Fruit fly (Drosophila melanogaster) whole organism, prepupa: ENCODE data around the gene Galphai.

Experiments
- Blimp-1 ChIP-seq: fragments of 200-800 bp; sonication (Bioruptor generic); optimal IDR thresholded peaks from 3 replicates; lab custom pipeline; 2017; ENCODE audit warnings: missing biosample characterization, missing genetic modification characterization, mild to moderate bottlenecking, moderate library complexity, missing genetic modification reagents
- CG10631 ChIP-seq: fragments of 200-800 bp; sonication (Bioruptor generic); optimal IDR thresholded peaks from 2 replicates; lab custom pipeline; 2016; ENCODE audit warnings: missing biosample characterization, missing genetic modification characterization
- CG10669 ChIP-seq: fragments of 200-800 bp; sonication (Bioruptor generic); optimal IDR thresholded peaks from 3 replicates; lab custom pipeline; 2018; ENCODE audit warnings: missing biosample characterization, mild to moderate bottlenecking, missing genetic modification characterization, moderate library complexity
- CG11294 ChIP-seq: fragments of 200-800 bp; sonication (Bioruptor generic); IDR thresholded peaks from 2 replicates; pipeline ENCODE4 v1.3.6; 2022; ENCODE audit warnings: missing biosample characterization, missing genetic modification characterization
- CG15336 ChIP-seq: fragments of 200-800 bp; sonication (Bioruptor generic); IDR thresholded peaks from 2 replicates; pipeline ENCODE4 v1.3.6; 2022; ENCODE audit warnings: missing biosample characterization, missing genetic modification characterization
- CG1621 ChIP-seq: fragments of 200-800 bp; sonication (Bioruptor generic); optimal IDR thresholded peaks from 3 replicates; lab custom pipeline; 2018; ENCODE audit warnings: missing biosample characterization, mild to moderate bottlenecking, missing genetic modification characterization
- CG16779 ChIP-seq: fragments of 200-800 bp; sonication (Bioruptor generic); optimal IDR thresholded peaks from 3 replicates; lab custom pipeline; 2017; ENCODE audit warnings: missing biosample characterization, mild to moderate bottlenecking, missing genetic modification characterization
- CG3032 ChIP-seq: fragments of 200-800 bp; optimal IDR thresholded peaks from 2 replicates; lab custom pipeline; 2019; ENCODE audit warnings: missing biosample characterization, mild to moderate bottlenecking, missing genetic modification characterization, moderate library complexity
- CG32006 ChIP-seq: fragments of 200-800 bp; sonication (Bioruptor generic); optimal IDR thresholded peaks from 3 replicates; lab custom pipeline; 2017; ENCODE audit warnings: missing biosample characterization, mild to moderate bottlenecking, missing genetic modification characterization
- CG3919 ChIP-seq: fragments of 200-800 bp; sonication (Bioruptor generic); optimal IDR thresholded peaks from 3 replicates; lab custom pipeline; 2016; ENCODE audit warnings: missing biosample characterization, missing genetic modification characterization
- CG4318 ChIP-seq: fragments of 200-800 bp; sonication (Bioruptor generic); optimal IDR thresholded peaks from 3 replicates; lab custom pipeline; 2017; ENCODE audit warnings: missing biosample characterization, mild to moderate bottlenecking, missing genetic modification characterization
- CG6163 ChIP-seq: fragments of 200-800 bp; sonication (Bioruptor generic); IDR thresholded peaks from 3 replicates; pipeline ENCODE4 v1.3.6; 2022; ENCODE audit warnings: missing biosample characterization, missing genetic modification characterization
- CG6276 ChIP-seq: fragments of 200-800 bp; sonication (Bioruptor generic); optimal IDR thresholded peaks from 2 replicates; lab custom pipeline; 2017; ENCODE audit warnings: missing biosample characterization, mild to moderate bottlenecking, missing genetic modification characterization
- CG6792 ChIP-seq: fragments of 200-800 bp; sonication (Bioruptor generic); optimal IDR thresholded peaks from 3 replicates; lab custom pipeline; 2016; ENCODE audit warnings: missing biosample characterization, missing genetic modification characterization
- CG6808 ChIP-seq: fragments of 200-800 bp; sonication (Bioruptor generic); optimal IDR thresholded peaks from 3 replicates; lab custom pipeline; 2017; ENCODE audit warnings: missing biosample characterization, missing genetic modification characterization, mild to moderate bottlenecking, moderate library complexity, missing genetic modification reagents
- CG6854 ChIP-seq: fragments of 200-800 bp; sonication (Bioruptor generic); optimal IDR thresholded peaks from 2 replicates; lab custom pipeline; 2017; ENCODE audit warnings: missing biosample characterization, mild to moderate bottlenecking, missing genetic modification characterization
- CG7368 ChIP-seq: fragments of 200-800 bp; sonication (Bioruptor generic); optimal IDR thresholded peaks from 3 replicates; lab custom pipeline; 2016; ENCODE audit warnings: missing biosample characterization, missing genetic modification characterization
- CG8119 ChIP-seq: fragments of 200-800 bp; sonication (Bioruptor generic); IDR thresholded peaks from 3 replicates; pipeline ENCODE4 v1.3.6; 2022; ENCODE audit warnings: missing biosample characterization, missing genetic modification characterization
- CG8319 ChIP-seq: fragments of 200-800 bp; sonication (Bioruptor generic); optimal IDR thresholded peaks from 3 replicates; lab custom pipeline; 2016; ENCODE audit warnings: missing biosample characterization, missing genetic modification characterization
- CG8632 ChIP-seq: fragments of 200-800 bp; sonication (Bioruptor generic); optimal IDR thresholded peaks from 3 replicates; lab custom pipeline; 2016; ENCODE audit warnings: missing biosample characterization, missing genetic modification characterization
- CG9139 ChIP-seq: fragments of 200-800 bp; sonication (Bioruptor generic); optimal IDR thresholded peaks from 3 replicates; lab custom pipeline; 2017; ENCODE audit warnings: missing biosample characterization, mild to moderate bottlenecking, missing genetic modification characterization
- Eip75B ChIP-seq: fragments of 200-800 bp; sonication (Bioruptor generic); optimal IDR thresholded peaks from 3 replicates; lab custom pipeline; 2016; ENCODE audit warnings: missing biosample characterization, missing genetic modification characterization
- Eip78C ChIP-seq: fragments of 200-800 bp; sonication (Bioruptor generic); peaks from one replicate; lab custom pipeline; 2016; ENCODE audit warnings: missing biosample characterization, missing genetic modification characterization
- Ets96B ChIP-seq: fragments of 200-800 bp; optimal IDR thresholded peaks from 2 replicates; lab custom pipeline; 2019; ENCODE audit warnings: missing biosample characterization, mild to moderate bottlenecking, missing genetic modification characterization, moderate library complexity
- Gug ChIP-seq: fragments of 200-800 bp; sonication (Bioruptor generic); IDR thresholded peaks from 2 replicates; pipeline ENCODE4 v1.3.6; 2022; ENCODE audit warnings: missing biosample characterization, missing genetic modification characterization
- Hr4 ChIP-seq: fragments of 200-800 bp; sonication (Bioruptor generic); optimal IDR thresholded peaks from 3 replicates; lab custom pipeline; 2016; ENCODE audit warnings: missing biosample characterization, missing genetic modification characterization
- Lpt ChIP-seq: fragments of 200-800 bp; sonication (Bioruptor generic); optimal IDR thresholded peaks from 3 replicates; lab custom pipeline; 2016; ENCODE audit warnings: missing biosample characterization, missing genetic modification characterization
- OdsH ChIP-seq: fragments of 200-800 bp; sonication (Bioruptor generic); optimal IDR thresholded peaks from 3 replicates; lab custom pipeline; 2016; ENCODE audit warnings: missing biosample characterization, missing genetic modification characterization
- Sox14 ChIP-seq: fragments of 200-800 bp; sonication (Bioruptor generic); optimal IDR thresholded peaks from 3 replicates; lab custom pipeline; 2016; ENCODE audit warnings: missing biosample characterization, missing genetic modification characterization
- Sox15 ChIP-seq: fragments of 200-800 bp; sonication (Bioruptor generic); optimal IDR thresholded peaks from 3 replicates; lab custom pipeline; 2016; ENCODE audit warnings: missing biosample characterization, missing genetic modification characterization
- achi ChIP-seq: fragments of 200-800 bp; sonication (Bioruptor generic); optimal IDR thresholded peaks from 3 replicates; lab custom pipeline; 2016; ENCODE audit warnings: missing biosample characterization, missing genetic modification characterization
- dsx ChIP-seq: fragments of 200-800 bp; optimal IDR thresholded peaks from 3 replicates; lab custom pipeline; 2019; ENCODE audit warnings: missing biosample characterization, mild to moderate bottlenecking, missing genetic modification characterization, moderate library complexity; ENCODE audit not compliant: poor library complexity, severe bottlenecking
- eg ChIP-seq: fragments of 200-800 bp; sonication (Bioruptor generic); IDR thresholded peaks from 3 replicates; pipeline ENCODE4 v1.3.6; 2022; ENCODE audit warnings: missing biosample characterization, missing genetic modification characterization
- esn ChIP-seq: fragments of 200-800 bp; sonication (Bioruptor generic); optimal IDR thresholded peaks from 2 replicates; lab custom pipeline; 2016; ENCODE audit warnings: missing biosample characterization, mild to moderate bottlenecking, missing genetic modification characterization, moderate library complexity
- fd85E ChIP-seq: fragments of 200-800 bp; sonication (Bioruptor generic); optimal IDR thresholded peaks from 3 replicates; lab custom pipeline; 2016; ENCODE audit warnings: missing biosample characterization, missing genetic modification characterization
- fkh ChIP-seq: fragments of 200-800 bp; sonication (Bioruptor generic); optimal IDR thresholded peaks from 3 replicates; lab custom pipeline; 2017; ENCODE audit warnings: missing biosample characterization, mild to moderate bottlenecking, missing genetic modification characterization, moderate library complexity
- lz ChIP-seq: fragments of 200-800 bp; sonication (Bioruptor generic); optimal IDR thresholded peaks from 3 replicates; lab custom pipeline; 2016; ENCODE audit warnings: missing biosample characterization, missing genetic modification characterization
- net ChIP-seq: fragments of 200-800 bp; sonication (Bioruptor generic); optimal IDR thresholded peaks from 3 replicates; lab custom pipeline; 2016; ENCODE audit warnings: missing biosample characterization, missing genetic modification characterization
- pdm3 ChIP-seq: fragments of 200-800 bp; sonication (Bioruptor generic); optimal IDR thresholded peaks from 3 replicates; lab custom pipeline; 2016; ENCODE audit warnings: missing biosample characterization, missing genetic modification characterization
- spab ChIP-seq: fragments of 200-800 bp; sonication (Bioruptor generic); optimal IDR thresholded peaks from 2 replicates; lab custom pipeline; 2017; ENCODE audit warnings: missing biosample characterization, mild to moderate bottlenecking, missing genetic modification characterization, missing genetic modification reagents
- ss ChIP-seq, 2 experiments: fragments of 200-800 bp; sonication (Bioruptor generic); optimal IDR thresholded peaks; 2 replicates in 1 of 2; 3 replicates in 1 of 2; lab custom pipeline; 2017 to 2018; ENCODE audit warnings: mild to moderate bottlenecking in 2 of 2, missing biosample characterization in 2 of 2, missing genetic modification characterization in 2 of 2, moderate library complexity in 1 of 2
- svp ChIP-seq: fragments of 200-800 bp; sonication (Bioruptor generic); peaks from one replicate; lab custom pipeline; 2016; ENCODE audit warnings: missing biosample characterization, missing genetic modification characterization
- vri ChIP-seq: fragments of 200-800 bp; sonication (Bioruptor generic); optimal IDR thresholded peaks from 3 replicates; lab custom pipeline; 2016; ENCODE audit warnings: missing biosample characterization, mild to moderate bottlenecking, missing genetic modification characterization

The Galphai gene

DNA sequence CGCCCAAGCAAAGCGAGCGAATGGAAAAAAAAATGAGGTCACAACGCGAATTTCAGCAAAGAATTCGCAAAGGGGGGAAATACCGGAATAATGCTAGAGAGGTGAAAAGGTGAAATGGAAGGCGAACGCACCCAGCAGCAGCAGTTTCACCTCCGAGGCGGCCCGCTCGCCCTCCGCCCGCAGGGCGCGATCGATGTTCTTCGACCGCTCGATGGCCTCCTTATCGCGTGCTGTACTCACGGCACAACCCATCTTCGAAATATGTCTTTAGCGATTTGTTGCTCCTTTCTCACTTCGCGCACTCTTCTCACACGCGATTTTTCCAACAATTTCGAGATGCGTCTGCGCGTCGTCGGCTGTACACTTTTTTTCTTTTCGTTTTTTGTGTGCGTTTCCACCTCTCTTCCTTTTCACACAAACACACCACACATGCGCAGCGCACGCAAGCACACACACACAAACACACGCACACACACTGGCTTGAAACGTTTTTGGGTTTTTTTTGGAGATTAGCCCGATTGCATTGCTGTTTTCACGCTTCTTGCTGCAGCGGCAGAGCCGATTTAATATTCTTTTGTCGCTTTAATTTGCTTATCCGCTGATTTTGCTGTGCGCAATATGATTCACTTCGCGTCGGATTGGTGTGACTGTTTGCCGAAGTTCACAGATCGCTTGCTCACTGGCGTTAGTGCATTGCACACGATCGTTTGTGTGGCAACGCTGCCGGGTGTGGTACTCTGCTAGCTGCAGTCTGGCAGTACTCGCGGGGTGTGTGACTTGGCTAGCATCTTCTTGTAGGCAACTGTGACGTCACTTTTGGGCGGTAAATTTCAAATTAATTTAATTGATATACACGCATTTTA lies at the start of gene Galphai:
Gene Galphai, minus strand, starts transcription at position 658 of the 863 bp plus-strand sequence.
- TF ChIP-seq CG6854 (GFP tag; lab: Kevin White, UChicago) (peak; percentile 56), CG1621 (peak; percentile 12), Eip75B (GFP tag; lab: Kevin White, UChicago) (peak; percentile 37), esn (GFP tag; lab: Kevin White, UChicago) (peak; percentile 31), fd85E (GFP tag; lab: Kevin White, UChicago) (no peak), Sox14 (GFP tag; lab: Kevin White, UChicago) (peak; percentile 67), CG3032 (peak; percentile 27), dsx (GFP tag; lab: Kevin White, UChicago) (peak; percentile 59), Eip78C (peak; percentile 76), CG8119 (GFP tag; lab: Robert Waterston, UW) (peak; percentile 23; the same call in 1 of the 3 replicates), lz (GFP tag; lab: Kevin White, UChicago) (no peak), ss (GFP tag; optimal IDR thresholded peaks at IDR 0.05; lab: Kevin White, UChicago) (peak; percentile 63 to 80), CG3919 (GFP tag; lab: Kevin White, UChicago) (peak; percentile 29), svp (peak; percentile 90), CG7368 (no peak), vri (GFP tag; lab: Kevin White, UChicago) (peak; percentile 46), Hr4 (GFP tag; lab: Kevin White, UChicago) (no peak)

DNA sequence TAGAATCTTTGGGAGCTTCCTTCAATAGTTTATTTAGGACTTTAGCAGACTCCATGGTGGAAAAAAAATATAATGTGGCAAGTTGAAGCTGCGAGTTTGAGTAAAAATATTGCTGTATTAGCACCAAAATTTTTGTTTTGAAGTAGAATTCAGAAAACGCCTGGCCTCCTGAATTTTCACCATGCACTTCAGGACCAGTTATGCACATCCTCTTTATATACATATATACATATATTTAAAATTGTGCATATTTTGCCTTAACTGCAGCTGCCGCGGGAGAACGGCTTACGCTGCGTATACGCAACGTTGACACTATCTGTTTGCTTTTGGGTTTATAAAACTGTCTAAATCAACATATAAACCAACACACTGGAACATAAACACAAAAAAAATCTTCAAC lies 46.9 kb upstream of the Galphai start, which contains the start of gene CG17744:
Gene CG17744, minus strand, starts transcription at position 101 of the 400 bp plus-strand sequence.
- TF ChIP-seq CG16779 (tag; lab: Kevin White, UChicago) (no peak), CG6276 (GFP tag; lab: Kevin White, UChicago) (no peak), Sox15 (GFP tag; lab: Kevin White, UChicago) (no peak), CG9139 (GFP tag; lab: Kevin White, UChicago) (no peak), Sox14 (GFP tag; lab: Kevin White, UChicago) (no peak), CG11294 (no peak), esn (GFP tag; lab: Kevin White, UChicago) (no peak), dsx (GFP tag; lab: Kevin White, UChicago) (no peak), CG8632 (GFP tag; lab: Kevin White, UChicago) (no peak), fkh (GFP tag; lab: Kevin White, UChicago) (no peak)

DNA sequence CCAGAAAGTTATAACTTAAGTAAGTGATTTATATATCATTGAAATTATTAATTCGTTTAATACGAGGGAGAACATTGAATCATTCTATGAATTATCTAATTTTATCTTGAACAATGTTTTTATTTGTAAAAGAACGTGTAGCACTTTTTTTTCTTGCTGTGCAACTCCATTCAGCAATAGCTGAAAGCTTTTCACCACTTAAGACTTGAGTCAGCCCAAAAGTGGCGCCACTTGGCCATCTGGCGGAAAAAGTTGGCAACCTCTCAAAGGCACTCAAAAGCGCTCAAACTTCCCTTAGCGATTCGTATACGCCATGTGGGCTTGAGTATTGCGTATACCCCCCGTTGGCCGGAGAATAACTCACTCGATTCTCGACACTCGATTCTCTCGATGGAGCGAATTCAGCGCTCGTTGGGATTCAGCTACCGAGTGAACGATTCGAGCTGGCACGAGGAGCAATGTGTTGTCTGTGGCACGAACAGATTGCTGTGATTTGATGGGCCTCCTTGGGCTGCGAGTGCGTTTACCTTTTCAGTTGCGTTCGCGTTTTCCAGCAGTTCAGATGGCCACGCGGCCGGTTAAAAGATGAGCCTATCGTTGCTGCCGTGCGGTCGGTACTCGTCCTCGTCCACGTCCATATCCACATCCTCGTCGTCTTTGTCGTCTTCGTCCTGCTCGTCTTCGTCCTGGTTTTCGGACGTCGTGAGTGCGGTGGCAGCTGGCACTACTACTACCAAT lies 33.9 kb upstream of the Galphai start:
- TF ChIP-seq spab (GFP tag; lab: Kevin White, UChicago) (no peak), Blimp-1 (GFP tag; lab: Kevin White, UChicago) (no peak), Ets96B (tag; lab: Kevin White, UChicago) (no peak), Hr4 (GFP tag; lab: Kevin White, UChicago) (peak; percentile 62), CG8119 (GFP tag; lab: Robert Waterston, UW) (peak; percentile 31; the same call in 1 of the 3 replicates), Eip78C (peak; percentile 68), CG15336 (peak; percentile 44; the same call in 1 of the 2 replicates), CG16779 (tag; lab: Kevin White, UChicago) (no peak), CG6792 (GFP tag; lab: Kevin White, UChicago) (no peak), CG32006 (GFP tag; lab: Kevin White, UChicago) (peak; percentile 31), OdsH (GFP tag; lab: Kevin White, UChicago) (peak; percentile 30), CG7368 (no peak), Lpt (GFP tag; lab: Kevin White, UChicago) (no peak), Gug (0 out of 2 replicates have a peak, but pooled peaks have one; percentile 37), net (peak; percentile 8), CG6276 (GFP tag; lab: Kevin White, UChicago) (peak; percentile 95), CG4318 (GFP tag; lab: Kevin White, UChicago) (no peak), CG8319 (GFP tag; lab: Kevin White, UChicago) (no peak), dsx (GFP tag; lab: Kevin White, UChicago) (no peak), CG6808 (GFP tag; lab: Kevin White, UChicago) (no peak), pdm3 (GFP tag; lab: Kevin White, UChicago) (no peak), eg (GFP tag; lab: Robert Waterston, UW) (peak; percentile 77), CG6163 (GFP tag; lab: Robert Waterston, UW) (no peak), CG10669 (no peak), CG10631 (GFP tag; lab: Kevin White, UChicago) (no peak), achi (GFP tag; lab: Kevin White, UChicago) (peak; percentile 11), CG8632 (GFP tag; lab: Kevin White, UChicago) (no peak)
